Worm (Caenorhabditis elegans): Measurements from ENCODE around the gene K08D10.14.

DNA sequence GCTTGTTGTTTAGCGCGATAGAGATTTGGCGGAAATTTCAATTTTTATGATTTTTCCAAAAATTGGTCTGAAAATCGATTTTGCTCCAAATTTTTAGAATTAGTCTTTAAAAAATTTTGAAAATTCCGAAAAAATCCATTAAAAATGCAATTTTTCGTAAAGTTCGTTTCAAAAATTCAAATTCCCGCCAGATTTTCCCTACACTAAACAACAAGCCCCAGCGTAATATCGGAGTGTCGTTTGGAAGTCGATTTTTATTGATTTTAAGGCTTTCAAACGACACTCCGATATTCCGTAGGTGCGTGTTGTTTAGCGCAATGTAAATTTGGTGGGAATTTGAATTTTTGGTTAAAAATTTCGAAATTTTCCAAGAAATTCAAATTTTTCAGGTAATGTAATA, 21.9 kb downstream of the K08D10.14 start:
- TF ChIP-seq W03F9.2 (tag; optimal IDR thresholded peaks at IDR 0.05) (no peak), him-1 (tag; optimal IDR thresholded peaks at IDR 0.05) (no peak), dao-5 (tag; optimal IDR thresholded peaks at IDR 0.05) (no peak)
